Fruit fly (Drosophila melanogaster): ENCODE results near the gene CG5888.

The CG5888 gene

dm6 chr2L:16448451-16449206, at the start of gene CG5888:
Gene CG5888 (minus strand): TSS chr2L:16448469.
- TF ChIP-seq CG31388 (GFP tag; optimal IDR thresholded peaks at IDR 0.05), result no peak
- peak; percentile 51 for TF ChIP-seq org-1 (GFP tag; optimal IDR thresholded peaks at IDR 0.05)
- no peak for TF ChIP-seq tll (GFP tag; optimal IDR thresholded peaks at IDR 0.05)
- no peak for TF ChIP-seq CG34224 (GFP tag; IDR thresholded peaks at IDR 0.05; ENCODE audit: partially characterized antibody)
- peak; percentile 48; the same call in 2 of the 3 replicates for TF ChIP-seq CG7357 (GFP tag; IDR thresholded peaks at IDR 0.05)
- peak; percentile 74 for TF ChIP-seq odd (GFP tag; optimal IDR thresholded peaks at IDR 0.05)
- TF ChIP-seq Dek (tag; optimal IDR thresholded peaks at IDR 0.05), result peak; percentile 59
- no peak for TF ChIP-seq pfk (GFP tag; optimal IDR thresholded peaks at IDR 0.05)
- 0 out of 3 replicates have a peak, but pooled peaks have one; percentile 20 for TF ChIP-seq Dbx (GFP tag; IDR thresholded peaks at IDR 0.05)
- no peak for TF ChIP-seq pum (GFP tag; optimal IDR thresholded peaks at IDR 0.05)
- peak; percentile 76 for TF ChIP-seq CG17328 (GFP tag; IDR thresholded peaks at IDR 0.05)
- no peak for TF ChIP-seq Antp (GFP tag; optimal IDR thresholded peaks at IDR 0.05)
- peak; percentile 34 for TF ChIP-seq Xbp1 (GFP tag; optimal IDR thresholded peaks at IDR 0.05)
- TF ChIP-seq CoRest (tag; optimal IDR thresholded peaks at IDR 0.05), result peak; percentile 78
- peak; percentile 49 for TF ChIP-seq CG4424 (GFP tag; optimal IDR thresholded peaks at IDR 0.05)
- no peak for TF ChIP-seq CG17568 (GFP tag; optimal IDR thresholded peaks at IDR 0.05)
- TF ChIP-seq CG4854 (GFP tag; optimal IDR thresholded peaks at IDR 0.05), result no peak
- no peak for TF ChIP-seq yki (optimal IDR thresholded peaks at IDR 0.05)
- no peak for TF ChIP-seq MESR4 (GFP tag; optimal IDR thresholded peaks at IDR 0.05)
- no peak for TF ChIP-seq tx (GFP tag; optimal IDR thresholded peaks at IDR 0.05)
- no peak for TF ChIP-seq CG10565 (GFP tag; optimal IDR thresholded peaks at IDR 0.05)
- TF ChIP-seq seq (GFP tag; IDR thresholded peaks at IDR 0.05), result peak; percentile 83
- TF ChIP-seq Elba2 (GFP tag; optimal IDR thresholded peaks at IDR 0.05), result no peak
- TF ChIP-seq eve (GFP tag; optimal IDR thresholded peaks at IDR 0.05), result no peak
- no peak for TF ChIP-seq luna (GFP tag; optimal IDR thresholded peaks at IDR 0.05)
- TF ChIP-seq Blimp-1 (GFP tag; optimal IDR thresholded peaks at IDR 0.05), result peak; percentile 54
- TF ChIP-seq CG11085 (GFP tag; IDR thresholded peaks at IDR 0.05), result no peak
- TF ChIP-seq CG10274 (GFP tag; optimal IDR thresholded peaks at IDR 0.05), result no peak
- no peak for TF ChIP-seq NC2β (GFP tag; optimal IDR thresholded peaks at IDR 0.05)
- no peak for TF ChIP-seq Dref (GFP tag; IDR thresholded peaks at IDR 0.05)
- TF ChIP-seq CG8281 (tag; optimal IDR thresholded peaks at IDR 0.05), result no peak
- TF ChIP-seq CG3163 (GFP tag; optimal IDR thresholded peaks at IDR 0.05), result no peak
- no peak for TF ChIP-seq CG1024 (GFP tag; IDR thresholded peaks at IDR 0.05)
- TF ChIP-seq repo (GFP tag; optimal IDR thresholded peaks at IDR 0.05), result no peak
- TF ChIP-seq CG8359 (GFP tag; optimal IDR thresholded peaks at IDR 0.05; ENCODE audit: borderline replicate concordance), result peak; percentile 1
- TF ChIP-seq ci (GFP tag; IDR thresholded peaks at IDR 0.05), result peak; percentile 67; the same call in 2 of the 3 replicates
- TF ChIP-seq p53 (GFP tag; optimal IDR thresholded peaks at IDR 0.05), result no peak
- peak; percentile 28 for TF ChIP-seq BtbVII (GFP tag; optimal IDR thresholded peaks at IDR 0.05)
- TF ChIP-seq psq (GFP tag; optimal IDR thresholded peaks at IDR 0.05), result peak; percentile 6
- peak; percentile 27 for TF ChIP-seq Med (GFP tag)
- TF ChIP-seq Hr78 (GFP tag; optimal IDR thresholded peaks at IDR 0.05), result no peak
- no peak for TF ChIP-seq Gsc (GFP tag; IDR thresholded peaks at IDR 0.05)
- TF ChIP-seq CG31224 (GFP tag; IDR thresholded peaks at IDR 0.05), result no peak
- peak; percentile 82 for TF ChIP-seq CG32767 (GFP tag; IDR thresholded peaks at IDR 0.05)
- no peak for TF ChIP-seq oc (tag; optimal IDR thresholded peaks at IDR 0.05)
- no peak for TF ChIP-seq zfh2 (GFP tag; optimal IDR thresholded peaks at IDR 0.05)
- TF ChIP-seq Dad (GFP tag; optimal IDR thresholded peaks at IDR 0.05), result no peak
- peak; percentile 52; the same call in 1 of the 2 replicates for TF ChIP-seq CG7372 (GFP tag; IDR thresholded peaks at IDR 0.05)
- no peak for TF ChIP-seq hb (GFP tag; IDR thresholded peaks at IDR 0.05; ENCODE audit: partially characterized antibody)
- peak; percentile 73 for TF ChIP-seq PHDP (tag; optimal IDR thresholded peaks at IDR 0.05)
